Worm (Caenorhabditis elegans) whole organism, L4 larva: ENCODE results near the gene F56C3.9.

ENCODE experiments used
- F37D6.2 ChIP-seq: sonication (generic microtip); optimal IDR thresholded peaks from 2 replicates; lab custom pipeline; 2016; ENCODE audit warnings: mild to moderate bottlenecking, missing genetic modification characterization, missing compliant biosample characterization
- F49E8.2 ChIP-seq: sonication (generic microtip); optimal IDR thresholded peaks from 2 replicates; lab custom pipeline; 2016; ENCODE audit warnings: missing compliant biosample characterization, mild to moderate bottlenecking, missing genetic modification characterization, borderline replicate concordance
- R02D3.7 ChIP-seq: fragments of 150-350 bp; sonication (generic microtip); optimal IDR thresholded peaks from 3 replicates; lab custom pipeline; 2014; ENCODE audit warnings: missing biosample characterization, missing genetic modification characterization
- Y105C5A.15 ChIP-seq: fragments of 200-800 bp; sonication (Bioruptor generic); IDR thresholded peaks from 2 replicates; pipeline ENCODE4 v1.3.6; 2022; ENCODE audit warnings: missing genetic modification characterization, missing compliant biosample characterization
- Y5F2A.4 ChIP-seq: fragments of 200-800 bp; sonication (Bioruptor generic); optimal IDR thresholded peaks from 2 replicates; lab custom pipeline; 2018; ENCODE audit warnings: mild to moderate bottlenecking, missing genetic modification characterization, missing compliant biosample characterization
- Y75B8A.6 ChIP-seq: fragments of 200-800 bp; sonication (Bioruptor generic); IDR thresholded peaks from 2 replicates; pipeline ENCODE4 v1.3.6; 2022; ENCODE audit warnings: missing genetic modification reagents, missing genetic modification characterization, missing compliant biosample characterization
- aha-1 ChIP-seq: fragments of 150-350 bp; peaks from one replicate; lab custom pipeline; 2014; ENCODE audit warnings: missing biosample characterization, missing genetic modification characterization
- aly-2 ChIP-seq: sonication (generic microtip); optimal IDR thresholded peaks from 2 replicates; lab custom pipeline; 2018; ENCODE audit warnings: missing biosample characterization, missing genetic modification characterization
- attf-4 ChIP-seq: sonication (generic microtip); optimal IDR thresholded peaks from 3 replicates; lab custom pipeline; 2017; ENCODE audit warnings: missing biosample characterization, missing genetic modification characterization
- ceh-20 ChIP-seq: fragments of 200-800 bp; sonication (Bioruptor generic); IDR thresholded peaks from 2 replicates; pipeline ENCODE4 v1.3.6; 2022; ENCODE audit warnings: missing genetic modification reagents, missing genetic modification characterization, missing compliant biosample characterization
- ceh-28 ChIP-seq: fragments of 150-350 bp; optimal IDR thresholded peaks from 2 replicates; lab custom pipeline; 2014; ENCODE audit warnings: missing biosample characterization, missing genetic modification reagents, missing genetic modification characterization
- ceh-44 ChIP-seq: fragments of 200-800 bp; sonication (Bioruptor generic); IDR thresholded peaks from 2 replicates; pipeline ENCODE4 v1.3.6; 2022; ENCODE audit warnings: missing genetic modification reagents, missing genetic modification characterization, missing compliant biosample characterization
- ceh-62 ChIP-seq: sonication (generic microtip); optimal IDR thresholded peaks from 2 replicates; lab custom pipeline; 2017; ENCODE audit warnings: missing biosample characterization, missing genetic modification characterization
- ceh-82 ChIP-seq: sonication (generic microtip); optimal IDR thresholded peaks from 2 replicates; lab custom pipeline; 2017; ENCODE audit warnings: missing biosample characterization, missing genetic modification characterization
- cey-2 ChIP-seq: sonication (generic microtip); optimal IDR thresholded peaks from 3 replicates; lab custom pipeline; 2017; ENCODE audit warnings: missing genetic modification characterization, mild to moderate bottlenecking, missing compliant biosample characterization, antibody characterized with exemption, borderline replicate concordance; ENCODE audit not compliant: insufficient read depth
- ctbp-1 ChIP-seq: fragments of 200-800 bp; sonication (Bioruptor generic); IDR thresholded peaks from 2 replicates; pipeline ENCODE4 v1.3.6; 2022; ENCODE audit warnings: missing genetic modification reagents, missing genetic modification characterization, missing compliant biosample characterization
- daf-16 ChIP-seq, 3 experiments: sonication (generic microtip); optimal IDR thresholded peaks; 2 replicates each; lab custom pipeline; 2016 to 2017; ENCODE audit warnings: missing genetic modification characterization in 3 of 3, missing genetic modification reagents in 3 of 3, mild to moderate bottlenecking in 2 of 3, missing compliant biosample characterization in 2 of 3, missing biosample characterization in 1 of 3, moderate library complexity in 1 of 3
- dmd-6 ChIP-seq: fragments of 200-800 bp; sonication (Bioruptor generic); IDR thresholded peaks from 2 replicates; pipeline ENCODE4 v1.3.6; 2022; ENCODE audit warnings: missing genetic modification reagents, missing genetic modification characterization, missing compliant biosample characterization
- dmd-8 ChIP-seq: fragments of 200-800 bp; sonication (Bioruptor generic); IDR thresholded peaks from 2 replicates; pipeline ENCODE4 v1.3.6; 2022; ENCODE audit warnings: missing genetic modification characterization, missing compliant biosample characterization
- dmd-9 ChIP-seq: fragments of 200-800 bp; sonication (Bioruptor generic); IDR thresholded peaks from 2 replicates; pipeline ENCODE4 v1.3.6; 2022; ENCODE audit warnings: missing genetic modification reagents, missing genetic modification characterization, missing compliant biosample characterization
- dpl-1 ChIP-seq: fragments of 150-350 bp; optimal IDR thresholded peaks from 2 replicates; lab custom pipeline; 2014; ENCODE audit warnings: missing biosample characterization, missing genetic modification reagents, missing genetic modification characterization
- egl-27 ChIP-seq: sonication (generic microtip); optimal IDR thresholded peaks from 3 replicates; lab custom pipeline; 2017; ENCODE audit warnings: missing biosample characterization, missing genetic modification reagents, missing genetic modification characterization
- hif-1 ChIP-seq, 2 experiments: sonication (generic microtip); optimal IDR thresholded peaks; 2 replicates each; lab custom pipeline; 2016 to 2017; ENCODE audit warnings: missing compliant biosample characterization in 2 of 2, missing genetic modification characterization in 2 of 2, missing genetic modification reagents in 2 of 2, missing genotype in 2 of 2, mild to moderate bottlenecking in 1 of 2
- hlh-11 ChIP-seq: fragments of 200-800 bp; sonication (Bioruptor generic); optimal IDR thresholded peaks from 2 replicates; lab custom pipeline; 2018; ENCODE audit warnings: mild to moderate bottlenecking, missing genetic modification characterization, missing compliant biosample characterization
- hlh-30 ChIP-seq: sonication (generic microtip); optimal IDR thresholded peaks from 2 replicates; lab custom pipeline; 2017; ENCODE audit warnings: antibody characterized with exemption, mild to moderate bottlenecking, missing genetic modification characterization, missing compliant biosample characterization; ENCODE audit not compliant: insufficient read depth
- lim-7 ChIP-seq: fragments of 200-800 bp; sonication (Bioruptor generic); IDR thresholded peaks from 2 replicates; pipeline ENCODE4 v1.3.6; 2022; ENCODE audit warnings: missing genetic modification characterization, missing compliant biosample characterization
- lin-29 ChIP-seq: fragments of 200-800 bp; sonication (Bioruptor generic); IDR thresholded peaks from 2 replicates; pipeline ENCODE4 v1.3.6; 2022; ENCODE audit warnings: missing genetic modification reagents, missing genetic modification characterization, missing compliant biosample characterization
- lin-39 ChIP-seq: fragments of 150-350 bp; optimal IDR thresholded peaks from 2 replicates; lab custom pipeline; 2014; ENCODE audit warnings: missing biosample characterization, missing genetic modification reagents, missing genetic modification characterization
- lsy-2 ChIP-seq, 2 experiments: fragments of 150-350 bp in 1 of 2; sonication (generic microtip) in 1 of 2; optimal IDR thresholded peaks; 2 replicates each; lab custom pipeline; 2014 to 2017; ENCODE audit warnings: missing biosample characterization in 2 of 2, missing genetic modification characterization in 2 of 2
- mxl-3 ChIP-seq: fragments of 200-800 bp; sonication (Bioruptor generic); optimal IDR thresholded peaks from 2 replicates; lab custom pipeline; 2018; ENCODE audit warnings: mild to moderate bottlenecking, missing genetic modification characterization, missing compliant biosample characterization
- nhr-25 ChIP-seq: sonication (generic microtip); optimal IDR thresholded peaks from 2 replicates; lab custom pipeline; 2017; ENCODE audit warnings: missing genetic modification characterization, mild to moderate bottlenecking, missing compliant biosample characterization, antibody characterized with exemption, moderate library complexity, borderline replicate concordance; ENCODE audit not compliant: insufficient read depth
- nhr-28 ChIP-seq: fragments of 150-350 bp; optimal IDR thresholded peaks from 2 replicates; lab custom pipeline; 2014; ENCODE audit warnings: missing biosample characterization, missing genetic modification characterization
- nhr-41 ChIP-seq: fragments of 200-800 bp; sonication (Bioruptor generic); IDR thresholded peaks from 2 replicates; pipeline ENCODE4 v1.3.6; 2022; ENCODE audit warnings: missing genetic modification reagents, missing genetic modification characterization, missing compliant biosample characterization
- nhr-76 ChIP-seq: fragments of 150-350 bp; optimal IDR thresholded peaks from 2 replicates; lab custom pipeline; 2014; ENCODE audit warnings: missing biosample characterization, missing genetic modification characterization
- nhr-77 ChIP-seq: fragments of 150-350 bp; optimal IDR thresholded peaks from 2 replicates; lab custom pipeline; 2014; ENCODE audit warnings: missing biosample characterization, missing genetic modification characterization
- pha-4 ChIP-seq, 2 experiments: fragments of 150-350 bp in 1 of 2; fragments of 200-800 bp in 1 of 2; sonication (Bioruptor generic) in 1 of 2; IDR thresholded peaks in 1 of 2; optimal IDR thresholded peaks in 1 of 2; 2 replicates each; pipeline versions ENCODE4 v1.3.6 to Lab custom; 2014 to 2022; ENCODE audit warnings: missing genetic modification characterization in 2 of 2, missing genetic modification reagents in 2 of 2, missing biosample characterization in 1 of 2, missing compliant biosample characterization in 1 of 2
- pqm-1 ChIP-seq: sonication (generic microtip); optimal IDR thresholded peaks from 2 replicates; lab custom pipeline; 2017; ENCODE audit warnings: missing biosample characterization, missing genetic modification characterization
- rbr-2 ChIP-seq: sonication (generic microtip); optimal IDR thresholded peaks from 2 replicates; lab custom pipeline; 2016; ENCODE audit warnings: missing genotype, missing genetic modification characterization, missing compliant biosample characterization
- set-16 ChIP-seq: fragments of 200-800 bp; sonication (Bioruptor generic); IDR thresholded peaks from 2 replicates; pipeline ENCODE4 v1.3.6; 2022; ENCODE audit warnings: missing genetic modification reagents, missing genetic modification characterization, missing compliant biosample characterization
- skn-1 ChIP-seq: fragments of 150-350 bp; optimal IDR thresholded peaks from 2 replicates; lab custom pipeline; 2014; ENCODE audit warnings: missing biosample characterization, missing genetic modification characterization
- spr-3 ChIP-seq: fragments of 200-800 bp; sonication (Bioruptor generic); optimal IDR thresholded peaks from 2 replicates; lab custom pipeline; 2018; ENCODE audit warnings: mild to moderate bottlenecking, missing genetic modification characterization, missing compliant biosample characterization
- tra-1 ChIP-seq: fragments of 200-800 bp; sonication (Bioruptor generic); IDR thresholded peaks from 2 replicates; pipeline ENCODE4 v1.3.6; 2022; ENCODE audit warnings: missing genetic modification reagents, missing genetic modification characterization, missing compliant biosample characterization
- vab-7 ChIP-seq: fragments of 200-800 bp; sonication (Bioruptor generic); IDR thresholded peaks from 2 replicates; pipeline ENCODE4 v1.3.6; 2022; ENCODE audit warnings: missing genetic modification reagents, missing genetic modification characterization, missing compliant biosample characterization
- zag-1 ChIP-seq: fragments of 150-350 bp; optimal IDR thresholded peaks from 2 replicates; lab custom pipeline; 2014; ENCODE audit warnings: missing biosample characterization, missing genetic modification characterization
- zfp-2 ChIP-seq: sonication (generic microtip); optimal IDR thresholded peaks from 2 replicates; lab custom pipeline; 2016; ENCODE audit warnings: mild to moderate bottlenecking, missing genetic modification characterization, missing compliant biosample characterization
- zip-11 ChIP-seq: fragments of 200-800 bp; sonication (Bioruptor generic); IDR thresholded peaks from 2 replicates; pipeline ENCODE4 v1.3.6; 2022; ENCODE audit warnings: missing genetic modification characterization, missing compliant biosample characterization
- zip-2 ChIP-seq: fragments of 150-350 bp; optimal IDR thresholded peaks from 2 replicates; lab custom pipeline; 2014; ENCODE audit warnings: missing biosample characterization, missing genetic modification characterization
- ztf-11 ChIP-seq: fragments of 150-350 bp; optimal IDR thresholded peaks from 2 replicates; lab custom pipeline; 2014; ENCODE audit warnings: missing biosample characterization, missing genetic modification characterization
- ztf-7 ChIP-seq: fragments of 150-350 bp; optimal IDR thresholded peaks from 2 replicates; lab custom pipeline; 2014; ENCODE audit warnings: missing biosample characterization, missing genetic modification characterization

F56C3.9 gene

ce11 chrX:1389382-1389983 lies 4.3 kb downstream of the F56C3.9 start (continued):
- TF ChIP-seq F49E8.2 (tag; lab: Kevin White, UChicago) (no peak), Y105C5A.15 (GFP tag; lab: Robert Waterston, UW) (0 out of 2 replicates have a peak, but pooled peaks have one; percentile 66), dmd-6 (GFP tag; lab: Robert Waterston, UW) (peak; percentile 88), aly-2 (tag; lab: Kevin White, UChicago) (no peak), nhr-77 (tag; lab: Kevin White, UChicago) (peak; percentile 99), nhr-25 (tag; lab: Kevin White, UChicago) (peak; percentile 73), Y75B8A.6 (GFP tag; lab: Robert Waterston, UW) (no peak), nhr-28 (tag; lab: Kevin White, UChicago) (peak; percentile 77), ztf-11 (no peak), lsy-2 (tag; optimal IDR thresholded peaks at IDR 0.05; lab: Kevin White, UChicago) (peak; percentile 92 to 93), nhr-41 (GFP tag; lab: Robert Waterston, UW) (no peak), Y5F2A.4 (GFP tag; lab: Kevin White, UChicago) (peak; percentile 61), mxl-3 (GFP tag; lab: Kevin White, UChicago) (peak; percentile 76), ceh-82 (tag; lab: Kevin White, UChicago) (no peak), zip-2 (tag; lab: Kevin White, UChicago) (peak; percentile 94), ctbp-1 (peak; percentile 90), dmd-8 (GFP tag; lab: Robert Waterston, UW) (0 out of 2 replicates have a peak, but pooled peaks have one; percentile 61), egl-27 (tag; lab: Kevin White, UChicago) (no peak), ceh-44 (GFP tag; lab: Robert Waterston, UW) (0 out of 2 replicates have a peak, but pooled peaks have one; percentile 32), cey-2 (tag; lab: Kevin White, UChicago) (peak; percentile 65), rbr-2 (tag; lab: Kevin White, UChicago) (peak; percentile 97), R02D3.7 (tag; lab: Kevin White, UChicago) (no peak), pqm-1 (tag; lab: Kevin White, UChicago) (peak; percentile 19), zfp-2 (peak; percentile 65), zip-11 (GFP tag; lab: Robert Waterston, UW) (no peak), dmd-9 (GFP tag; lab: Robert Waterston, UW) (no peak), hlh-11 (tag; lab: Kevin White, UChicago) (peak; percentile 89), pha-4 (GFP tag; IDR thresholded peaks at IDR 0.05; lab: Robert Waterston, UW) (peak; percentile 79), pha-4 (tag; optimal IDR thresholded peaks at IDR 0.05; lab: Kevin White, UChicago) (no peak), hif-1 (tag; optimal IDR thresholded peaks at IDR 0.05; lab: Kevin White, UChicago) (peak; percentile 49 to 54), lin-39 (tag; lab: Kevin White, UChicago) (peak; percentile 70), attf-4 (tag; lab: Kevin White, UChicago) (no peak), ceh-28 (peak; percentile 66), aha-1 (tag; lab: Kevin White, UChicago) (peak; percentile 44), tra-1 (peak; percentile 86), lin-29 (GFP tag; lab: Robert Waterston, UW) (peak; percentile 61; the same call in 1 of the 2 replicates), ztf-7 (tag; lab: Kevin White, UChicago) (peak; percentile 93), skn-1 (tag; lab: Kevin White, UChicago) (no peak), ceh-20 (GFP tag; lab: Robert Waterston, UW) (peak; percentile 75), hlh-30 (tag; lab: Kevin White, UChicago) (peak; percentile 95), nhr-76 (peak; percentile 89), F37D6.2 (tag; lab: Kevin White, UChicago) (peak; percentile 97), spr-3 (peak; percentile 92), daf-16 (GFP tag; optimal IDR thresholded peaks at IDR 0.05; lab: Kevin White, UChicago) (peak; percentile 79 to 98), daf-16 (tag; optimal IDR thresholded peaks at IDR 0.05; lab: Kevin White, UChicago) (peak; percentile 82), zag-1 (tag; lab: Kevin White, UChicago) (peak; percentile 64), lim-7 (GFP tag; lab: Robert Waterston, UW) (no peak), vab-7 (GFP tag; lab: Robert Waterston, UW) (peak; percentile 90), dpl-1 (peak; percentile 58), set-16 (no peak), ceh-62 (no peak)
